Worm (Caenorhabditis elegans) whole organism, L3 larva: ENCODE measurements around the gene F49C12.6.

Source experiments
- ama-1 ChIP-seq: fragments of 150-350 bp; optimal IDR thresholded peaks from 2 replicates; lab custom pipeline; 2018
- ceh-28 ChIP-seq: fragments of 150-350 bp; optimal IDR thresholded peaks from 2 replicates; lab custom pipeline; 2014; ENCODE audit warnings: missing biosample characterization, missing genetic modification reagents, missing genetic modification characterization
- ceh-82 ChIP-seq: fragments of 150-350 bp; optimal IDR thresholded peaks from 2 replicates; lab custom pipeline; 2014; ENCODE audit warnings: missing biosample characterization, missing genetic modification characterization
- egl-27 ChIP-seq: sonication (generic microtip); optimal IDR thresholded peaks from 4 replicates; lab custom pipeline; 2017; ENCODE audit warnings: missing biosample characterization, missing genetic modification reagents, missing genetic modification characterization
- egl-5 ChIP-seq: fragments of 150-350 bp; optimal IDR thresholded peaks from 2 replicates; lab custom pipeline; 2017; ENCODE audit warnings: missing biosample characterization, missing genetic modification reagents, missing genetic modification characterization, inconsistent platforms
- elt-1 ChIP-seq: fragments of 150-350 bp; optimal IDR thresholded peaks from 2 replicates; lab custom pipeline; 2014; ENCODE audit warnings: missing biosample characterization, missing genetic modification characterization
- elt-2 ChIP-seq: sonication (generic microtip); optimal IDR thresholded peaks from 2 replicates; lab custom pipeline; 2016; ENCODE audit warnings: missing genetic modification reagents, mild to moderate bottlenecking, missing genetic modification characterization, missing compliant biosample characterization
- eor-1 ChIP-seq, 2 experiments: fragments of 150-350 bp; optimal IDR thresholded peaks; 2 replicates each; lab custom pipeline; 2014 to 2018; ENCODE audit warnings: missing biosample characterization in 2 of 2, missing genetic modification characterization in 2 of 2
- fkh-10 ChIP-seq: sonication (generic microtip); optimal IDR thresholded peaks from 2 replicates; lab custom pipeline; 2017; ENCODE audit warnings: missing biosample characterization, missing genetic modification reagents, missing genetic modification characterization
- fos-1 ChIP-seq: fragments of 150-350 bp; optimal IDR thresholded peaks from 2 replicates; lab custom pipeline; 2014; ENCODE audit warnings: missing biosample characterization, missing genetic modification characterization
- hmg-11 ChIP-seq: sonication (generic microtip); optimal IDR thresholded peaks from 2 replicates; lab custom pipeline; 2016; ENCODE audit warnings: missing genetic modification characterization, missing compliant biosample characterization
- jun-1 ChIP-seq: fragments of 150-350 bp; optimal IDR thresholded peaks from 2 replicates; lab custom pipeline; 2014; ENCODE audit warnings: missing biosample characterization, missing genetic modification reagents, missing genetic modification characterization
- lin-15B ChIP-seq: fragments of 150-350 bp; optimal IDR thresholded peaks from 2 replicates; lab custom pipeline; 2014; ENCODE audit warnings: missing biosample characterization, missing genetic modification characterization
- lin-39 ChIP-seq: fragments of 150-350 bp; optimal IDR thresholded peaks from 2 replicates; lab custom pipeline; 2018; ENCODE audit warnings: missing biosample characterization, missing genetic modification reagents, missing genetic modification characterization
- lsy-12 ChIP-seq: sonication (generic microtip); optimal IDR thresholded peaks from 2 replicates; lab custom pipeline; 2016; ENCODE audit warnings: mild to moderate bottlenecking, missing genetic modification characterization, missing compliant biosample characterization
- mdl-1 ChIP-seq: fragments of 150-350 bp; optimal IDR thresholded peaks from 2 replicates; lab custom pipeline; 2014; ENCODE audit warnings: missing biosample characterization, missing genetic modification characterization
- mml-1 ChIP-seq: fragments of 150-350 bp; sonication (generic microtip); optimal IDR thresholded peaks from 3 replicates; lab custom pipeline; 2014; ENCODE audit warnings: missing biosample characterization, missing genetic modification characterization
- nfya-1 ChIP-seq: sonication (generic microtip); optimal IDR thresholded peaks from 2 replicates; lab custom pipeline; 2017; ENCODE audit warnings: missing genetic modification characterization, mild to moderate bottlenecking, missing compliant biosample characterization, antibody characterized with exemption, moderate library complexity; ENCODE audit not compliant: insufficient read depth
- nhr-11 ChIP-seq: fragments of 150-350 bp; optimal IDR thresholded peaks from 2 replicates; lab custom pipeline; 2014; ENCODE audit warnings: missing biosample characterization, missing genetic modification characterization
- nhr-12 ChIP-seq: fragments of 150-350 bp; optimal IDR thresholded peaks from 2 replicates; lab custom pipeline; 2014; ENCODE audit warnings: missing biosample characterization, missing genetic modification characterization
- nhr-23 ChIP-seq: fragments of 150-350 bp; optimal IDR thresholded peaks from 2 replicates; lab custom pipeline; 2014; ENCODE audit warnings: missing biosample characterization, missing genetic modification reagents, missing genetic modification characterization
- nhr-237 ChIP-seq: fragments of 150-350 bp; optimal IDR thresholded peaks from 2 replicates; lab custom pipeline; 2014; ENCODE audit warnings: missing biosample characterization, missing genetic modification characterization
- nhr-25 ChIP-seq: sonication (generic microtip); optimal IDR thresholded peaks from 2 replicates; lab custom pipeline; 2017; ENCODE audit warnings: missing biosample characterization, missing genetic modification characterization
- nhr-28 ChIP-seq: fragments of 150-350 bp; optimal IDR thresholded peaks from 2 replicates; lab custom pipeline; 2014; ENCODE audit warnings: missing biosample characterization, missing genetic modification characterization
- nhr-67 ChIP-seq: fragments of 150-350 bp; optimal IDR thresholded peaks from 2 replicates; lab custom pipeline; 2014; ENCODE audit warnings: missing biosample characterization, missing genetic modification characterization
- nhr-76 ChIP-seq: fragments of 150-350 bp; sonication (generic microtip); optimal IDR thresholded peaks from 5 replicates; lab custom pipeline; 2014; ENCODE audit warnings: missing biosample characterization, missing genetic modification characterization
- nhr-77 ChIP-seq: fragments of 150-350 bp; optimal IDR thresholded peaks from 2 replicates; lab custom pipeline; 2014; ENCODE audit warnings: missing biosample characterization, missing genetic modification characterization
- pha-4 ChIP-seq: fragments of 150-350 bp; optimal IDR thresholded peaks from 2 replicates; lab custom pipeline; 2014; ENCODE audit warnings: missing biosample characterization, missing genetic modification reagents, missing genetic modification characterization
- pqm-1 ChIP-seq: fragments of 150-350 bp; optimal IDR thresholded peaks from 2 replicates; lab custom pipeline; 2017; ENCODE audit warnings: missing biosample characterization, missing genetic modification characterization, inconsistent platforms
- sea-2 ChIP-seq: fragments of 150-350 bp; sonication (generic microtip); optimal IDR thresholded peaks from 4 replicates; lab custom pipeline; 2014; ENCODE audit warnings: missing biosample characterization, missing genetic modification reagents, missing genetic modification characterization
- snpc-4 ChIP-seq: fragments of 150-350 bp; optimal IDR thresholded peaks from 2 replicates; lab custom pipeline; 2014; ENCODE audit warnings: missing biosample characterization, missing genetic modification characterization
- tbx-2 ChIP-seq: sonication (generic microtip); optimal IDR thresholded peaks from 2 replicates; lab custom pipeline; 2016; ENCODE audit warnings: mild to moderate bottlenecking, missing genetic modification characterization, missing compliant biosample characterization
- unc-39 ChIP-seq: sonication (generic microtip); optimal IDR thresholded peaks from 4 replicates; lab custom pipeline; 2017; ENCODE audit warnings: missing biosample characterization, missing genetic modification characterization
- unc-62 ChIP-seq: fragments of 150-350 bp; sonication (generic microtip); optimal IDR thresholded peaks from 4 replicates; lab custom pipeline; 2014; ENCODE audit warnings: missing biosample characterization, missing genetic modification reagents, missing genetic modification characterization
- zag-1 ChIP-seq: fragments of 150-350 bp; optimal IDR thresholded peaks from 2 replicates; lab custom pipeline; 2014; ENCODE audit warnings: missing biosample characterization, missing genetic modification characterization
- ztf-11 ChIP-seq: fragments of 150-350 bp; optimal IDR thresholded peaks from 2 replicates; lab custom pipeline; 2014; ENCODE audit warnings: missing biosample characterization, missing genetic modification characterization
- ztf-4 ChIP-seq: fragments of 150-350 bp; optimal IDR thresholded peaks from 2 replicates; lab custom pipeline; 2014; ENCODE audit warnings: missing biosample characterization, missing genetic modification characterization

F49C12.6 gene

DNA sequence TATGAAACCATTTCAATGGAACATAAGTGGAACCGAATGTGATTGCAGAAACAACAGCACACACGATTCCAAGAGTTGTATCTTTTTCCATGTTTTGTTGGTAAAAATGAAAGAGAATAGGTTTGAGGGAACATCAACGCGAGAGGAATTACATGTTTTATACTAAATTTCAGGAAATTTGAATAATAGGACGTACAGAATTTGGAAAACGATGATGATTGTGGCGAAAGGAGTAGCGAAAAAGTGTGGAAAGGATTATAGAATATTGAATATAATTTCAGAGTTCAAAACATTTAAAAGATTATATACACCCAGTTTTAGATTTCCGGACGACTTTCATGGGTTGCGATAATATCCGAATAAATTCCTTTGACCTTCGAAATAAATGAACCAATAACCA lies at the start of gene F49C12.6:
Gene F49C12.6 (minus strand): TSS at position 101 of the 400 bp plus-strand sequence.
- TF ChIP-seq ceh-28 (tag; lab: Kevin White, UChicago), result no peak
- TF ChIP-seq nhr-11, result no peak
- no peak for TF ChIP-seq elt-1 (tag; lab: Kevin White, UChicago)
- TF ChIP-seq ama-1 (lab: Kevin White, UChicago), result no peak
- TF ChIP-seq elt-2 (tag; lab: Kevin White, UChicago), result no peak
- no peak for TF ChIP-seq hmg-11 (tag; lab: Kevin White, UChicago)
- no peak for TF ChIP-seq egl-27 (tag; lab: Kevin White, UChicago)
- TF ChIP-seq fos-1 (tag; lab: Kevin White, UChicago), result no peak
- TF ChIP-seq pqm-1, result no peak
- no peak for TF ChIP-seq lsy-12 (tag; lab: Kevin White, UChicago)
- TF ChIP-seq lin-39 (tag; lab: Kevin White, UChicago), result no peak
- TF ChIP-seq nhr-237 (tag; lab: Kevin White, UChicago), result no peak
- no peak for TF ChIP-seq nhr-12 (tag; lab: Kevin White, UChicago)
- TF ChIP-seq snpc-4 (tag; lab: Kevin White, UChicago), result no peak
- no peak for TF ChIP-seq nfya-1 (tag; lab: Kevin White, UChicago)
- no peak for TF ChIP-seq ztf-11
- no peak for TF ChIP-seq ztf-4 (tag; lab: Kevin White, UChicago)
- TF ChIP-seq nhr-28 (tag; lab: Kevin White, UChicago), result no peak
- TF ChIP-seq pha-4 (tag; lab: Kevin White, UChicago), result no peak

DNA sequence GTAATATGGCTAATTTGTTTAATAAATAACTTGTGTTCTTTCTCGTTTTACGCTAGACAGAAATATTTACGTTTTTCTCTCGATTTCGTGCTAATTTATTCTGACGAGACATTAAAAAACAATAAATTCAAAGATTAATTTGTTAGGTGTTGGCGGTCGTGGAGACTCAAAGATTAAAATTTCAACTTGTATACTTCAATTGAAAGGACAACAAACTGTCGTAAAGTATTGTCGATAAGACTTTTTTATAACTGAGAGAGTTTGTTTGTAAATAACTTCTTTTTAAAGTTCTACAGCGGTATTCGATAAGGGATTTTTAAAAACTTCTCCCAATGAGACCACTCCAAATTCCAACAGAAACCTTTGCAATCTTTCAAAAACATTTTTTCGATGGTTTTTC lies 44.9 kb upstream of the F49C12.6 start:
- TF ChIP-seq snpc-4 (tag; lab: Kevin White, UChicago) (no peak), nhr-23 (no peak), sea-2 (GFP tag; lab: Kevin White, UChicago) (no peak), unc-39 (no peak), hmg-11 (tag; lab: Kevin White, UChicago) (no peak), mdl-1 (tag; lab: Kevin White, UChicago) (no peak), egl-5 (tag; lab: Kevin White, UChicago) (no peak), ceh-82 (tag; lab: Kevin White, UChicago) (no peak), jun-1 (no peak), nhr-77 (tag; lab: Kevin White, UChicago) (no peak), mml-1 (tag; lab: Kevin White, UChicago) (no peak), zag-1 (tag; lab: Kevin White, UChicago) (no peak), pha-4 (tag; lab: Kevin White, UChicago) (no peak), eor-1 (tag; optimal IDR thresholded peaks at IDR 0.05; lab: Kevin White, UChicago) (no peak)

DNA sequence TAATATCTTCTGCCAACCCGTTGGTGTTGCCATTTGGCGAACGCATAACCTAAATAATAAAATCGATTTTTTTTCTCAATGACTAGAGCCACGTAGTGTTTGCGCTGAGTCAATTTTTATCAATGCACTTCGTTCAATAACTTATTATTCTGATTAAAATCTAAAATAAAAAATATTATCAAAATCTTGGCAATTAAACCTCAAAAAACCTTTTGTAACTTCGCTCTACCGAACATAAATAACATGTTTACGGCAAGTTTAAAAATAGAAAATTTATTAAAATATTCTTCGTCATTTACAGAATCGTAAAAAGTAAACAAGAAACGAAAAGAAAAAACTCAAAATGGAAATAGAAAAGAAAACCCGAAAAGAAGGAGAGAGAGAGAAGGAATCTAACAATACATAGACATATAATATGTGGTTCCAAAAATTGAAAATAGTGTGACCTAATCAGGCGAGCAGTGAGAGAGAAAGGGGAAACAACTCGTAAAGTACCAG lies 34.3 kb upstream of the F49C12.6 start, which contains the start of gene pigc-1:
Gene pigc-1 (minus strand): TSS at position 51 of the 498 bp plus-strand sequence.
- no peak for TF ChIP-seq pqm-1
- peak; percentile 80 for TF ChIP-seq pha-4 (tag; lab: Kevin White, UChicago)

DNA sequence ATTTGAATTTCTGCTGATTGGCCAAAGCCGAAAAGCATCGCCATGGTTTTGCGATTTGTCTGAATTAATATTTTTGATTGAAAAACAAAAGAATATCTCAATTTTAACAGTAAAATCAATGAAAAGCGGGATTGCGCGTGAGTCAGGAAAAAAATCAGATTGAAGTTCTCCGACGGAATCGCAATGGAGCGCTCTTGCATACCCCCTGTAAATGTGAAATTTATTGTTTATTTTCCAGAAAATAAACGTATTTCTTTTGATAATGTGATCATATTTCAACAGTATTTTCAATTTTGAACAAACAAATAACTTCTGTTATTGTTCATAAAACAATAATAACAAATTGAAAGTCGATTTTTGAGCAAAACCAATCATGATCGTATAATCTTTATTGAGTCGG lies 32.7 kb upstream of the F49C12.6 start, which contains the start of gene vps-26:
Gene vps-26 (minus strand): TSS at position 200 of the 400 bp plus-strand sequence.
- TF ChIP-seq unc-62 (GFP tag; lab: Kevin White, UChicago) (no peak), pha-4 (tag; lab: Kevin White, UChicago) (peak; percentile 81), nhr-76 (tag; lab: Kevin White, UChicago) (no peak), nhr-25 (no peak), lin-15B (tag; lab: Kevin White, UChicago) (peak; percentile 36), hmg-11 (tag; lab: Kevin White, UChicago) (peak; percentile 35), fkh-10 (GFP tag; lab: Kevin White, UChicago) (no peak), snpc-4 (tag; lab: Kevin White, UChicago) (no peak), pqm-1 (no peak), tbx-2 (tag; lab: Kevin White, UChicago) (no peak), nhr-67 (tag; lab: Kevin White, UChicago) (no peak), elt-2 (tag; lab: Kevin White, UChicago) (peak; percentile 10)
- TF ChIP-seq, all 47 proteins: peak for 4
